Fruit fly (Drosophila melanogaster) whole organism, embryonic: ENCODE data around the gene Usp1.

ENCODE experiments used
- ATbp ChIP-seq: fragments of 200-800 bp; sonication (Bioruptor generic); optimal IDR thresholded peaks from 2 replicates; lab custom pipeline; 2017; ENCODE audit warnings: missing biosample characterization, mild to moderate bottlenecking, missing genetic modification characterization, missing genetic modification reagents
- Abd-B ChIP-seq: fragments of 200-800 bp; sonication (Bioruptor generic); optimal IDR thresholded peaks from 2 replicates; lab custom pipeline; 2018; ENCODE audit warnings: missing biosample characterization, mild to moderate bottlenecking, missing genetic modification characterization, moderate library complexity
- Adf1 ChIP-seq: fragments of 200-800 bp; sonication (Bioruptor generic); IDR thresholded peaks from 2 replicates; pipeline ENCODE4 v1.3.6; 2022; ENCODE audit warnings: missing biosample characterization, missing genetic modification characterization
- Aef1 ChIP-seq: fragments of 200-800 bp; sonication (Bioruptor generic); IDR thresholded peaks from 3 replicates; pipeline ENCODE4 v1.3.6; 2022; ENCODE audit warnings: missing biosample characterization, missing genetic modification characterization
- Atf6 ChIP-seq: fragments of 200-800 bp; sonication (Bioruptor generic); IDR thresholded peaks from 2 replicates; pipeline ENCODE4 v1.3.6; 2022; ENCODE audit warnings: missing biosample characterization, missing genetic modification characterization
- CG1024 ChIP-seq: fragments of 200-800 bp; sonication (Bioruptor generic); IDR thresholded peaks from 2 replicates; pipeline ENCODE4 v1.3.6; 2022; ENCODE audit warnings: missing biosample characterization, missing genetic modification characterization
- CG11456 ChIP-seq: fragments of 200-800 bp; sonication (Bioruptor generic); IDR thresholded peaks from 3 replicates; pipeline ENCODE4 v1.3.6; 2022; ENCODE audit warnings: missing biosample characterization, missing genetic modification characterization
- CG11504 ChIP-seq: fragments of 200-800 bp; sonication (Bioruptor generic); optimal IDR thresholded peaks from 3 replicates; lab custom pipeline; 2019; ENCODE audit warnings: missing biosample characterization, mild to moderate bottlenecking, missing genetic modification characterization, moderate library complexity
- CG12219 ChIP-seq: fragments of 200-800 bp; sonication (Bioruptor generic); optimal IDR thresholded peaks from 3 replicates; lab custom pipeline; 2018; ENCODE audit warnings: missing biosample characterization, mild to moderate bottlenecking, missing genetic modification characterization
- CG12942 ChIP-seq: fragments of 200-800 bp; sonication (Bioruptor generic); optimal IDR thresholded peaks from 3 replicates; lab custom pipeline; 2016; ENCODE audit warnings: missing biosample characterization, missing genetic modification characterization
- CG1647 ChIP-seq: fragments of 200-800 bp; sonication (Bioruptor generic); optimal IDR thresholded peaks from 3 replicates; lab custom pipeline; 2016; ENCODE audit warnings: missing biosample characterization, missing genetic modification characterization
- CG16813 ChIP-seq: fragments of 200-800 bp; sonication (Bioruptor generic); IDR thresholded peaks from 3 replicates; pipeline ENCODE4 v1.3.6; 2022; ENCODE audit warnings: missing biosample characterization, missing genetic modification characterization; ENCODE audit not compliant: partially characterized antibody
- CG16863 ChIP-seq: fragments of 200-800 bp; sonication (Bioruptor generic); optimal IDR thresholded peaks from 3 replicates; lab custom pipeline; 2016; ENCODE audit warnings: missing biosample characterization, missing genetic modification characterization
- CG17568 ChIP-seq: fragments of 200-800 bp; sonication (Bioruptor generic); optimal IDR thresholded peaks from 2 replicates; lab custom pipeline; 2018; ENCODE audit warnings: missing biosample characterization, mild to moderate bottlenecking, missing genetic modification characterization, moderate library complexity
- CG2129 ChIP-seq: fragments of 200-800 bp; sonication (Bioruptor generic); IDR thresholded peaks from 2 replicates; pipeline ENCODE4 v1.3.6; 2022; ENCODE audit warnings: missing biosample characterization, missing genetic modification characterization; ENCODE audit not compliant: partially characterized antibody
- CG2199 ChIP-seq: fragments of 200-800 bp; sonication (Bioruptor generic); IDR thresholded peaks from 3 replicates; pipeline ENCODE4 v1.3.6; 2022; ENCODE audit warnings: missing biosample characterization, missing genetic modification characterization
- CG2889 ChIP-seq: fragments of 200-800 bp; sonication (Bioruptor generic); IDR thresholded peaks from 3 replicates; pipeline ENCODE4 v1.3.6; 2022; ENCODE audit warnings: missing biosample characterization, missing genetic modification characterization
- CG3163 ChIP-seq: fragments of 200-800 bp; sonication (Bioruptor generic); optimal IDR thresholded peaks from 3 replicates; lab custom pipeline; 2016; ENCODE audit warnings: missing biosample characterization, missing genetic modification characterization
- CG33557 ChIP-seq: fragments of 200-800 bp; sonication (Bioruptor generic); optimal IDR thresholded peaks from 2 replicates; lab custom pipeline; 2019; ENCODE audit warnings: missing biosample characterization, mild to moderate bottlenecking, missing genetic modification characterization, moderate library complexity
- CG4424 ChIP-seq: fragments of 200-800 bp; sonication (Bioruptor generic); optimal IDR thresholded peaks from 3 replicates; lab custom pipeline; 2016; ENCODE audit warnings: missing biosample characterization, missing genetic modification characterization
- CG4730 ChIP-seq: fragments of 200-800 bp; sonication (Bioruptor generic); IDR thresholded peaks from 2 replicates; pipeline ENCODE4 v1.3.6; 2022; ENCODE audit warnings: missing biosample characterization, missing genetic modification characterization
- D19A ChIP-seq: fragments of 200-800 bp; optimal IDR thresholded peaks from 3 replicates; lab custom pipeline; 2019; ENCODE audit warnings: missing biosample characterization, mild to moderate bottlenecking, missing genetic modification characterization, moderate library complexity
- E2f1 ChIP-seq: fragments of 200-800 bp; sonication (Bioruptor generic); IDR thresholded peaks from 2 replicates; pipeline ENCODE4 v1.3.6; 2022; ENCODE audit warnings: missing biosample characterization, missing genetic modification characterization
- Fer3 ChIP-seq: fragments of 200-800 bp; sonication (Bioruptor generic); optimal IDR thresholded peaks from 2 replicates; lab custom pipeline; 2018; ENCODE audit warnings: missing biosample characterization, mild to moderate bottlenecking, missing genetic modification characterization, moderate library complexity
- HLH3B ChIP-seq: fragments of 200-800 bp; sonication (Bioruptor generic); IDR thresholded peaks from 2 replicates; pipeline ENCODE4 v1.3.6; 2022; ENCODE audit warnings: missing biosample characterization, missing genetic modification characterization
- HmgZ ChIP-seq: fragments of 200-800 bp; sonication (Bioruptor generic); optimal IDR thresholded peaks from 2 replicates; lab custom pipeline; 2018; ENCODE audit warnings: missing biosample characterization, mild to moderate bottlenecking, missing genetic modification characterization
- Oli ChIP-seq: fragments of 200-800 bp; sonication (Bioruptor generic); optimal IDR thresholded peaks from 2 replicates; lab custom pipeline; 2018; ENCODE audit warnings: missing biosample characterization, mild to moderate bottlenecking, missing genetic modification characterization, moderate library complexity
- Ravus ChIP-seq: fragments of 200-800 bp; sonication (Bioruptor generic); IDR thresholded peaks from 2 replicates; pipeline ENCODE4 v1.3.6; 2022; ENCODE audit warnings: missing biosample characterization, missing genetic modification characterization
- al ChIP-seq: fragments of 200-800 bp; sonication (Bioruptor generic); IDR thresholded peaks from 2 replicates; pipeline ENCODE4 v1.3.6; 2022; ENCODE audit warnings: missing biosample characterization, missing genetic modification characterization
- ato ChIP-seq: fragments of 200-800 bp; sonication (Bioruptor generic); IDR thresholded peaks from 2 replicates; pipeline ENCODE4 v1.3.6; 2022; ENCODE audit warnings: missing biosample characterization, missing genetic modification characterization; ENCODE audit not compliant: partially characterized antibody
- btn ChIP-seq: fragments of 200-800 bp; sonication (Bioruptor generic); optimal IDR thresholded peaks from 2 replicates; lab custom pipeline; 2016; ENCODE audit warnings: missing biosample characterization, missing genetic modification characterization
- croc ChIP-seq: fragments of 200-800 bp; sonication (Bioruptor generic); conservative IDR thresholded peaks from 3 replicates; pipeline ENCODE4 v1.3.6; 2022; ENCODE audit warnings: missing biosample characterization, missing genetic modification characterization
- fd3F ChIP-seq: fragments of 200-800 bp; sonication (Bioruptor generic); optimal IDR thresholded peaks from 2 replicates; lab custom pipeline; 2018; ENCODE audit warnings: missing biosample characterization, mild to moderate bottlenecking, missing genetic modification characterization, moderate library complexity
- gem ChIP-seq: fragments of 200-800 bp; sonication (Bioruptor generic); optimal IDR thresholded peaks from 2 replicates; lab custom pipeline; 2019; ENCODE audit warnings: missing biosample characterization, mild to moderate bottlenecking, missing genetic modification characterization, moderate library complexity
- hb ChIP-seq: fragments of 200-800 bp; sonication (Bioruptor generic); IDR thresholded peaks from 3 replicates; pipeline ENCODE4 v1.3.6; 2022; ENCODE audit warnings: missing biosample characterization, missing genetic modification characterization; ENCODE audit not compliant: partially characterized antibody
- hth ChIP-seq: fragments of >200 bp; optimal IDR thresholded peaks from 2 replicates; lab custom pipeline; 2017; ENCODE audit warnings: inconsistent platforms
- lab ChIP-seq: fragments of 200-800 bp; sonication (Bioruptor generic); optimal IDR thresholded peaks from 3 replicates; lab custom pipeline; 2017; ENCODE audit warnings: missing biosample characterization, missing genetic modification characterization, mild to moderate bottlenecking, moderate library complexity, missing genetic modification reagents
- lola ChIP-seq, 3 experiments: fragments of >200 bp in 2 of 3; fragments of 200-800 bp in 1 of 3; sonication (Bioruptor generic) in 1 of 3; optimal IDR thresholded peaks; 2 replicates each; lab custom pipeline; 2017 to 2019; ENCODE audit warnings: missing biosample characterization in 3 of 3, missing genetic modification characterization in 3 of 3, mild to moderate bottlenecking in 1 of 3, moderate library complexity in 1 of 3
- pan ChIP-seq, 4 experiments: fragments of >200 bp in 3 of 4; fragments of 200-800 bp in 1 of 4; sonication (Bioruptor generic) in 1 of 4; optimal IDR thresholded peaks in 3 of 4; IDR thresholded peaks in 1 of 4; 2 replicates each; pipeline versions ENCODE4 v1.3.6 to Lab custom; 2017 to 2022; ENCODE audit warnings: missing biosample characterization in 2 of 4, missing genetic modification characterization in 2 of 4, mixed read lengths in 1 of 4
- pita ChIP-seq: fragments of 200-800 bp; sonication (Bioruptor generic); optimal IDR thresholded peaks from 2 replicates; lab custom pipeline; 2017; ENCODE audit warnings: missing biosample characterization, mild to moderate bottlenecking, missing genetic modification characterization
- prd ChIP-seq, 3 experiments: fragments of >200 bp in 2 of 3; fragments of 200-800 bp in 1 of 3; sonication (Bioruptor generic) in 1 of 3; optimal IDR thresholded peaks in 2 of 3; IDR thresholded peaks in 1 of 3; 2 replicates in 2 of 3; 3 replicates in 1 of 3; pipeline versions ENCODE4 v1.3.6 to Lab custom; 2017 to 2022; ENCODE audit warnings: missing biosample characterization in 1 of 3, missing genetic modification characterization in 1 of 3
- slbo ChIP-seq: fragments of 200-800 bp; sonication (Bioruptor generic); IDR thresholded peaks from 2 replicates; pipeline ENCODE4 v1.3.6; 2022; ENCODE audit warnings: missing biosample characterization, missing genetic modification characterization
- sob ChIP-seq: fragments of 200-800 bp; sonication (Bioruptor generic); IDR thresholded peaks from 2 replicates; pipeline ENCODE4 v1.3.6; 2022; ENCODE audit warnings: missing biosample characterization, missing genetic modification characterization
- tio ChIP-seq: fragments of 200-800 bp; sonication (Bioruptor generic); optimal IDR thresholded peaks from 2 replicates; lab custom pipeline; 2017; ENCODE audit warnings: missing biosample characterization, missing genetic modification characterization, inconsistent platforms
- tx ChIP-seq: fragments of 200-800 bp; sonication (Bioruptor generic); optimal IDR thresholded peaks from 2 replicates; lab custom pipeline; 2016; ENCODE audit warnings: missing biosample characterization, missing genetic modification characterization
- usp ChIP-seq: fragments of >200 bp; optimal IDR thresholded peaks from 2 replicates; lab custom pipeline; 2017; ENCODE audit warnings: missing biosample characterization, missing genetic modification characterization
- wek ChIP-seq: fragments of 200-800 bp; sonication (Bioruptor generic); optimal IDR thresholded peaks from 3 replicates; lab custom pipeline; 2018; ENCODE audit warnings: missing biosample characterization, mild to moderate bottlenecking, missing genetic modification characterization, moderate library complexity
- zf30C ChIP-seq: fragments of 200-800 bp; sonication (Bioruptor generic); optimal IDR thresholded peaks from 3 replicates; lab custom pipeline; 2018; ENCODE audit warnings: missing biosample characterization, mild to moderate bottlenecking, missing genetic modification characterization

Usp1 gene

dm6 chr3R:29207012-29207656 is 21.8 kb upstream of the Usp1 start (continued):
- TF ChIP-seq fd3F (GFP tag; lab: Kevin White, UChicago), result peak; percentile 80
- no peak for TF ChIP-seq wek (GFP tag; lab: Kevin White, UChicago)
- peak; percentile 79 for TF ChIP-seq gem
- TF ChIP-seq slbo, result peak; percentile 80
- peak; percentile 54 for TF ChIP-seq CG4424 (GFP tag; lab: Kevin White, UChicago)
- TF ChIP-seq HLH3B (GFP tag; lab: Robert Waterston, UW), result peak; percentile 73; the same call in 1 of the 2 replicates
- peak; percentile 58 for TF ChIP-seq D19A (tag; lab: Kevin White, UChicago)
- no peak for TF ChIP-seq CG16813 (GFP tag; lab: Robert Waterston, UW)
- TF ChIP-seq lola (GFP tag; optimal IDR thresholded peaks at IDR 0.05; lab: Kevin White, UChicago), result peak in 1 of 3 experiments; percentile 14
- peak; percentile 23 for TF ChIP-seq tio
- peak; percentile 24; the same call in 1 of the 3 replicates for TF ChIP-seq CG2889 (GFP tag; lab: Robert Waterston, UW)
- TF ChIP-seq CG12219 (GFP tag; lab: Kevin White, UChicago), result peak; percentile 39
- TF ChIP-seq pan (optimal IDR thresholded peaks at IDR 0.05; lab: Kevin White, UChicago), result no peak
- peak in 1 of 2 experiments; percentile 85 for TF ChIP-seq pan (GFP tag; optimal IDR thresholded peaks at IDR 0.05 in 1 of 2, IDR thresholded peaks at IDR 0.05 in 1 of 2)
- TF ChIP-seq zf30C, result no peak
- TF ChIP-seq hth (lab: Kevin White, UChicago), result no peak
- peak; percentile 39 for TF ChIP-seq al
- peak; percentile 80 for TF ChIP-seq CG11504
- TF ChIP-seq lab (GFP tag; lab: Kevin White, UChicago), result peak; percentile 70
- TF ChIP-seq HmgZ (tag; lab: Kevin White, UChicago), result peak; percentile 30
- peak; percentile 75 for TF ChIP-seq Abd-B
- TF ChIP-seq CG3163 (GFP tag; lab: Kevin White, UChicago), result no peak
- no peak for TF ChIP-seq usp
- TF ChIP-seq CG11456, result peak; percentile 74
- TF ChIP-seq CG1024 (GFP tag; lab: Robert Waterston, UW), result peak; percentile 47; the same call in 1 of the 2 replicates

dm6 chr3R:29207996-29208395 is 21.0 kb upstream of the Usp1 start:
- TF ChIP-seq croc (GFP tag; lab: Robert Waterston, UW), result peak; percentile 51; the same call in 2 of the 3 replicates
- peak; percentile 28; the same call in 1 of the 3 replicates for TF ChIP-seq CG2889 (GFP tag; lab: Robert Waterston, UW)
- no peak for TF ChIP-seq CG2199 (GFP tag; lab: Robert Waterston, UW)
- TF ChIP-seq Aef1 (GFP tag; lab: Robert Waterston, UW), result peak; percentile 35; the same call in 2 of the 3 replicates
- no peak for TF ChIP-seq CG2129 (GFP tag; lab: Robert Waterston, UW)
- TF ChIP-seq ato (GFP tag; lab: Robert Waterston, UW), result no peak
- no peak for TF ChIP-seq Adf1
- TF ChIP-seq CG1647 (GFP tag; lab: Kevin White, UChicago), result no peak
- TF ChIP-seq CG33557 (GFP tag; lab: Kevin White, UChicago), result peak; percentile 14
- no peak for TF ChIP-seq prd (optimal IDR thresholded peaks at IDR 0.05; lab: Kevin White, UChicago)
- peak; percentile 57; the same call in 2 of the 3 replicates for TF ChIP-seq prd (GFP tag; IDR thresholded peaks at IDR 0.05; lab: Robert Waterston, UW)
- TF ChIP-seq Atf6 (GFP tag; lab: Robert Waterston, UW), result no peak
- peak; percentile 65 for TF ChIP-seq lab (GFP tag; lab: Kevin White, UChicago)
- TF ChIP-seq Ravus, result no peak
- TF ChIP-seq CG17568 (GFP tag; lab: Kevin White, UChicago), result peak; percentile 53
- peak; percentile 83 for TF ChIP-seq ATbp
- TF ChIP-seq sob, result no peak; the same call in 1 of the 2 replicates
- no peak for TF ChIP-seq pita (GFP tag; lab: Kevin White, UChicago)
- TF ChIP-seq CG4424 (GFP tag; lab: Kevin White, UChicago), result peak; percentile 19
- TF ChIP-seq E2f1 (GFP tag; lab: Robert Waterston, UW), result 0 out of 2 replicates have a peak, but pooled peaks have one; percentile 42
- TF ChIP-seq CG16863 (GFP tag; lab: Kevin White, UChicago), result peak; percentile 46
- TF ChIP-seq Fer3 (tag; lab: Kevin White, UChicago), result peak; percentile 56
- no peak for TF ChIP-seq hb (GFP tag; lab: Robert Waterston, UW)
- peak; percentile 57 for TF ChIP-seq CG4730 (GFP tag; lab: Robert Waterston, UW)
- TF ChIP-seq tx (GFP tag; lab: Kevin White, UChicago), result no peak
- TF ChIP-seq CG12942 (GFP tag; lab: Kevin White, UChicago), result no peak
- TF ChIP-seq btn (GFP tag; lab: Kevin White, UChicago), result no peak
- TF ChIP-seq Oli (tag; lab: Kevin White, UChicago), result peak; percentile 86
